Fruit fly (Drosophila melanogaster): ENCODE results near the gene CNMaR.

CNMaR gene

DNA sequence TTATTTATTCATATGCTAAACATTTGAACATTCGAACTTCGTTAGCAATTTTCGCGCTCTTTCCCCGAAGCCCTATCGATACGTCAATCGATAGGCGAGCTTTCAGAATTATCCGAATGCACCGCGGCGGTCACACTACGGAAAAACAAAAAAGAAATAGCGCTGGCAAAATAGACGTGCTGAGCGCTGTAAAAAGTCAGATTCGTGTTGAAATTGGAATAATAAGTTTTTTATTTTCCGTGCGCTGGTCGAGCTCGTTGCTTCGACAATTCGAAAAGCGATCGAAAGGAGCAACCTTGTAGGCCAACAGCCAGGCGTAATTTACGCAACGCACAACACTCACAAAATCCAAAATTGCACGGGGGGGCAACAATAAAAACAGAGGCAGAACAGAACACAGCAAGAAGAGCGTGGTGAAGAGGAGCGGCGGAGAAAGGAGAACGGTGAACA lies 54.3 kb downstream of the CNMaR start, which contains the start of gene Ubc4:
Gene Ubc4, plus strand, starts transcription at position 144 of the 450 bp plus-strand sequence.
- TF ChIP-seq h (optimal IDR thresholded peaks at IDR 0.05) (no peak), Sin3A (optimal IDR thresholded peaks at IDR 0.05) (no peak), Myc (optimal IDR thresholded peaks at IDR 0.05) (no peak), psq (optimal IDR thresholded peaks at IDR 0.05) (no peak), ttk (optimal IDR thresholded peaks at IDR 0.05) (no peak), insv (optimal IDR thresholded peaks at IDR 0.05) (no peak)

DNA sequence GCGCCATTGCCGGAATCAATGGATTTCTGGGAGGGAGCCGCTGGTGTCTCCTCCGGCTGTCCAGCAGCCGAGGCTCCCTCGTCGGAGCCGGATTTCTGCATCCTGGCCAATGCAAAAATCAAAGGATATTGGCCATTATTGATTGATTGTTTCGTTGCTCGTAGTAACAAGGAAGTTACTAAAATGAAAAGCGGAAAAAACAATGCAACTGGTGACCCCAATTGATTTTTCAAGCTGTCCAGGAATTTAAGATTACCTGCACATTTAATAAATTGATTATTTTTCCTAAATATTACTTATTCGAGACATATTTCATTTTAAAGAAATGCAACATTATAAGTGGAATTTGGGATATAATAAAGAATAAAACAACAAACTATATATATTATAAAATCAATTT lies 59.6 kb downstream of the CNMaR start, which contains the start of gene CG6761:
Gene CG6761, minus strand, starts transcription at position 101 of the 400 bp plus-strand sequence.
- TF ChIP-seq Myc (optimal IDR thresholded peaks at IDR 0.05) (no peak), insv (optimal IDR thresholded peaks at IDR 0.05) (no peak), Sin3A (optimal IDR thresholded peaks at IDR 0.05) (no peak), h (optimal IDR thresholded peaks at IDR 0.05) (no peak), ttk (optimal IDR thresholded peaks at IDR 0.05) (no peak), psq (optimal IDR thresholded peaks at IDR 0.05) (no peak)

DNA sequence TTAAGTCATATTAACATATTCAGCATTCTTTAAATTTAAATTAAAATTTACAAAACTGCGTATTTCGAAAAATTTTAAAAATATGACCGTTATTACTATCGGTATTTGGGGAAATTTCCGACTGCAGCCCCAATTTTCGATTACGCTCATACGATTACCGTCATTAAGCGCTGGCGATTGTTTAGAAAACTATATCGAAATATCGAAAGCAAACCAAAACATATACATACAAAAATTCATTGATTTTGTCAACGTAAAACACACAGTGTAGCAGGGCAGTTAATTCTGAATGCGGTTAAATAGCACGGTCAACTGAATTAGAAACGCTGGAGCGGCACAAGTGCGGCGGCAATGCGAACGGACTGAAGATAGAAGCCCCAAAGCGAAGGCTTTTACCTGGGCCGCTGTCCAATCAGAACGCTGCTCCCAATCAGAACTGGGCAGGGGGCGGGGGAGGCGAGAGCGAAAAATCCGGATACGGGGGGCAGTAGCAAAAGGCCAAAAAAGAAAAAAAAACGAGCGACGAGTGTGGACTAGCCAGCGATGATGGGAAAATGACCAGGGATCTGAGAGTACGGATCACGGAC lies 60.3 kb downstream of the CNMaR start, which contains the start of gene CG16711:
Gene CG16711, plus strand, starts transcription at position 170 of the 587 bp plus-strand sequence.
- TF ChIP-seq ttk (optimal IDR thresholded peaks at IDR 0.05) (no peak), h (optimal IDR thresholded peaks at IDR 0.05) (no peak), psq (optimal IDR thresholded peaks at IDR 0.05) (no peak), insv (optimal IDR thresholded peaks at IDR 0.05) (no peak), Myc (optimal IDR thresholded peaks at IDR 0.05) (no peak), Sin3A (optimal IDR thresholded peaks at IDR 0.05) (no peak)

DNA sequence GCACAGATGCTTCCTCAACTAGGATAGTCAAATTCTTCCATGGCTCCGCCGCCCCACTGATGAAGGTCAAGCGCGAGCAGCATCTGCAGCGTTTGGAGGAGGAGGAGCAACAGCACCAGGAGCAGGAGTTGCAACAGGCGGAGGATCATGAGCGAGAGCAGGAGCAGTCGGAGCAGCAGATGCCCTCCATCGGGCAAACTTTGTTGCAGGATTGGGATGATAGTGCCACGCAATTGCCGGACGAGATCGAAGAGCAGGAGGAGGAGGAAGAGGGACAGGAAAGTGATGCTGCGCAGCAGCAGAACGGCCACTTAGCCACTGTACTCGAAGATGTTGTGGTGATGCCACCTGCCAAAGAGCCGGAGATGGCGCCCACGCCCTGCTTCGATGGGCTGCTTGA lies 61.7 kb downstream of the CNMaR start:
- TF ChIP-seq h (optimal IDR thresholded peaks at IDR 0.05) (no peak), Sin3A (optimal IDR thresholded peaks at IDR 0.05) (no peak)

DNA sequence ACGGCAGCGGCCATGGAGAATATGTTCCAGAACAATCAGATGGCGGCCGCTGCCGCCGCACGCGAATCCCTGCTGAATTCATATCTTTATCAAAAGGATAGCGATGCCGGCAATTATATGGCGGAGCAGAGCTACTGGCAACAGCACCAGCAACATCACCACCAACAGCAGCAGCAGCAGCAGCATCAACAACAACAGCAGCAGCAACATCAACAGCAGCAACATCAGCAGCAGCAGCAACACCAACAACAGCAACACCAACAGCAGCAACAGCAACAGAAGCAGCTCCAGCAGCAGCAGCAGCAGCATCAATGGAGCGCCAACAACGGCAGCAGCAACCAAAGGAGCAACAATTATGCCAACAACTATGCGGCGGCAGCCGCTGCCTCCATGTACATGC lies 64.9 kb downstream of the CNMaR start:
- no peak for TF ChIP-seq psq (optimal IDR thresholded peaks at IDR 0.05)
- TF ChIP-seq Myc (optimal IDR thresholded peaks at IDR 0.05) = no peak
- no peak for TF ChIP-seq insv (optimal IDR thresholded peaks at IDR 0.05)
- no peak for TF ChIP-seq h (optimal IDR thresholded peaks at IDR 0.05)
- no peak for TF ChIP-seq ttk (optimal IDR thresholded peaks at IDR 0.05)
- no peak for TF ChIP-seq Sin3A (optimal IDR thresholded peaks at IDR 0.05)
